Fruit fly (Drosophila melanogaster): ENCODE results near the gene nmd.

nmd gene

dm6 chr2L:10260750-10261493 lies 42.8 kb downstream of the nmd start, which contains the start of gene Pten (continued):
- 0 out of 2 replicates have a peak, but pooled peaks have one; percentile 33 for TF ChIP-seq CG11696 (GFP tag; IDR thresholded peaks at IDR 0.05)
- peak; percentile 26 to 43 for TF ChIP-seq chif (GFP tag; optimal IDR thresholded peaks at IDR 0.05)
- peak; percentile 54; the same call in 1 of the 2 replicates for TF ChIP-seq Awh (GFP tag; IDR thresholded peaks at IDR 0.05)
- peak; percentile 50 for TF ChIP-seq D19B (GFP tag; optimal IDR thresholded peaks at IDR 0.05)
- TF ChIP-seq Dad (GFP tag; optimal IDR thresholded peaks at IDR 0.05), result peak; percentile 55
- TF ChIP-seq jumu (GFP tag; optimal IDR thresholded peaks at IDR 0.05), result peak; percentile 64
- peak; percentile 16 for TF ChIP-seq trh (GFP tag; optimal IDR thresholded peaks at IDR 0.05)
- peak in 1 of 2 experiments; percentile 8 for TF ChIP-seq eve (GFP tag; optimal IDR thresholded peaks at IDR 0.05)
- TF ChIP-seq CTCF (GFP tag; optimal IDR thresholded peaks at IDR 0.05), result peak; percentile 4
- peak; percentile 39 for TF ChIP-seq Lhr (GFP tag; optimal IDR thresholded peaks at IDR 0.05)
- no peak for TF ChIP-seq ara (GFP tag; IDR thresholded peaks at IDR 0.05)
- TF ChIP-seq Ada2b (GFP tag; IDR thresholded peaks at IDR 0.05), result peak; percentile 57
- no peak for TF ChIP-seq cwo (GFP tag; optimal IDR thresholded peaks at IDR 0.05)
- peak; percentile 96 for TF ChIP-seq sens (GFP tag)
- TF ChIP-seq zen (tag; optimal IDR thresholded peaks at IDR 0.05), result peak; percentile 77
- no peak for TF ChIP-seq pita (GFP tag; optimal IDR thresholded peaks at IDR 0.05)
- peak; percentile 87 for TF ChIP-seq row (GFP tag; IDR thresholded peaks at IDR 0.05)
- peak; percentile 63 for TF ChIP-seq CG10979 (tag; optimal IDR thresholded peaks at IDR 0.05)
- peak; percentile 88 for TF ChIP-seq BEAF-32 (GFP tag; optimal IDR thresholded peaks at IDR 0.05)
- peak; percentile 58; the same call in 1 of the 2 replicates for TF ChIP-seq vvl (GFP tag; IDR thresholded peaks at IDR 0.05)
- TF ChIP-seq CG4404 (GFP tag; IDR thresholded peaks at IDR 0.05), result no peak
- peak; percentile 28 for TF ChIP-seq sima (GFP tag; optimal IDR thresholded peaks at IDR 0.05)
- TF ChIP-seq trem (tag; optimal IDR thresholded peaks at IDR 0.05), result peak; percentile 61
- peak; percentile 82; the same call in 1 of the 2 replicates for TF ChIP-seq CG42726 (GFP tag; IDR thresholded peaks at IDR 0.05; ENCODE audit: partially characterized antibody)
- TF ChIP-seq fd96Cb (tag; optimal IDR thresholded peaks at IDR 0.05), result peak; percentile 80
- peak; percentile 63 to 76 for TF ChIP-seq dpn (GFP tag; optimal IDR thresholded peaks at IDR 0.05)
- TF ChIP-seq gcm2 (GFP tag; optimal IDR thresholded peaks at IDR 0.05), result no peak
- peak; percentile 76 for TF ChIP-seq CG10267 (tag; optimal IDR thresholded peaks at IDR 0.05)
- TF ChIP-seq CG9215 (GFP tag; IDR thresholded peaks at IDR 0.05), result no peak
- peak; percentile 71 for TF ChIP-seq ind (GFP tag; optimal IDR thresholded peaks at IDR 0.05)
- peak; percentile 93 for TF ChIP-seq CG6791 (GFP tag; IDR thresholded peaks at IDR 0.05; ENCODE audit: partially characterized antibody)
- TF ChIP-seq CG12659 (GFP tag; optimal IDR thresholded peaks at IDR 0.05), result peak; percentile 82
- peak; percentile 83 for TF ChIP-seq CG2712 (tag; optimal IDR thresholded peaks at IDR 0.05)
- TF ChIP-seq CG7372 (GFP tag; IDR thresholded peaks at IDR 0.05), result peak; percentile 47; the same call in 1 of the 2 replicates
- peak; percentile 64 for TF ChIP-seq pho (GFP tag; optimal IDR thresholded peaks at IDR 0.05)
- peak; percentile 59 for TF ChIP-seq CG3281 (GFP tag; optimal IDR thresholded peaks at IDR 0.05)
- TF ChIP-seq amos (GFP tag; IDR thresholded peaks at IDR 0.05; ENCODE audit: partially characterized antibody), result peak; percentile 90; the same call in 1 of the 2 replicates
- peak; percentile 31 for TF ChIP-seq NC2α (GFP tag; optimal IDR thresholded peaks at IDR 0.05)
- TF ChIP-seq crp (GFP tag; optimal IDR thresholded peaks at IDR 0.05), result peak in 1 of 2 experiments; percentile 15
- peak; percentile 100 for TF ChIP-seq CG18764 (GFP tag; optimal IDR thresholded peaks at IDR 0.05)
- TF ChIP-seq fd102C (GFP tag; optimal IDR thresholded peaks at IDR 0.05), result peak; percentile 44
- peak; percentile 61 for TF ChIP-seq fu2 (GFP tag; optimal IDR thresholded peaks at IDR 0.05)
- no peak for TF ChIP-seq ham (GFP tag; IDR thresholded peaks at IDR 0.05)
